Worm (Caenorhabditis elegans) whole organism, L2 larva: Measurements from ENCODE around the gene Y6D1A.2.

Experiments
- nhr-12 ChIP-seq: fragments of 150-350 bp; optimal IDR thresholded peaks from 2 replicates; lab custom pipeline; 2014; ENCODE audit warnings: missing biosample characterization, missing genetic modification characterization
- unc-62 ChIP-seq: fragments of 150-350 bp; optimal IDR thresholded peaks from 2 replicates; lab custom pipeline; 2014; ENCODE audit warnings: missing biosample characterization, missing genetic modification reagents, missing genetic modification characterization

- TF ChIP-seq unc-62 (GFP tag; lab: Kevin White, UChicago) (no peak), nhr-12 (no peak)
Observed at ce11 chrII:11845954-11846353, 26.2 kb upstream of the Y6D1A.2 start.
